Worm (Caenorhabditis elegans) whole organism, mixed stage, embryonic: ENCODE measurements around the gene Y57A10A.24.

ENCODE experiments used
- elt-1 ChIP-seq: sonication (generic microtip); optimal IDR thresholded peaks from 2 replicates; lab custom pipeline; 2017; ENCODE audit warnings: missing genetic modification characterization, mild to moderate bottlenecking, missing compliant biosample characterization, antibody characterized with exemption, moderate library complexity, borderline replicate concordance; ENCODE audit not compliant: insufficient read depth
- elt-3 ChIP-seq: fragments of 150-350 bp; optimal IDR thresholded peaks from 2 replicates; lab custom pipeline; 2014; ENCODE audit warnings: missing biosample characterization, missing genetic modification characterization
- ham-2 ChIP-seq: fragments of 200-800 bp; sonication (Bioruptor generic); optimal IDR thresholded peaks from 2 replicates; lab custom pipeline; 2018; ENCODE audit warnings: mild to moderate bottlenecking, missing genetic modification characterization, missing compliant biosample characterization
- lin-13 ChIP-seq: fragments of 150-350 bp; optimal IDR thresholded peaks from 2 replicates; lab custom pipeline; 2014; ENCODE audit warnings: missing biosample characterization, missing genetic modification characterization
- mls-2 ChIP-seq: sonication (generic microtip); optimal IDR thresholded peaks from 2 replicates; lab custom pipeline; 2016; ENCODE audit warnings: mild to moderate bottlenecking, missing genetic modification characterization, moderate library complexity, missing compliant biosample characterization
- nhr-12 ChIP-seq: fragments of 150-350 bp; optimal IDR thresholded peaks from 2 replicates; lab custom pipeline; 2014; ENCODE audit warnings: missing biosample characterization, missing genetic modification characterization
- nhr-2 ChIP-seq: fragments of 150-350 bp; optimal IDR thresholded peaks from 2 replicates; lab custom pipeline; 2014; ENCODE audit warnings: missing biosample characterization, missing genetic modification characterization
- nhr-76 ChIP-seq: sonication (generic microtip); optimal IDR thresholded peaks from 2 replicates; lab custom pipeline; 2017; ENCODE audit warnings: missing biosample characterization, missing genetic modification characterization
- pha-4 ChIP-seq: fragments of 150-350 bp; optimal IDR thresholded peaks from 2 replicates; lab custom pipeline; 2018; ENCODE audit warnings: missing biosample characterization, missing genetic modification reagents, missing genetic modification characterization
- snpc-4 ChIP-seq: fragments of 150-350 bp; optimal IDR thresholded peaks from 2 replicates; lab custom pipeline; 2014; ENCODE audit warnings: missing biosample characterization, missing genetic modification characterization
- sptf-1 ChIP-seq: sonication (generic microtip); optimal IDR thresholded peaks from 2 replicates; lab custom pipeline; 2017; ENCODE audit warnings: mild to moderate bottlenecking, missing genetic modification characterization, moderate library complexity, missing compliant biosample characterization
- tbx-8 ChIP-seq: fragments of 200-800 bp; sonication (Bioruptor generic); optimal IDR thresholded peaks from 2 replicates; lab custom pipeline; 2018; ENCODE audit warnings: mild to moderate bottlenecking, missing genetic modification characterization, moderate library complexity, missing compliant biosample characterization
- unc-39 ChIP-seq: fragments of 150-350 bp; optimal IDR thresholded peaks from 2 replicates; lab custom pipeline; 2014; ENCODE audit warnings: missing biosample characterization, missing genetic modification characterization
- ztf-11 ChIP-seq: fragments of 150-350 bp; optimal IDR thresholded peaks from 2 replicates; lab custom pipeline; 2014; ENCODE audit warnings: missing biosample characterization, missing genetic modification characterization

ce11 chrII:12264847-12265246 is 22.1 kb downstream of the Y57A10A.24 start:
- TF ChIP-seq elt-1 (tag; lab: Kevin White, UChicago) = no peak
- no peak for TF ChIP-seq elt-3 (tag; lab: Kevin White, UChicago)
- TF ChIP-seq nhr-76 (tag; lab: Kevin White, UChicago) = no peak
- TF ChIP-seq pha-4 (tag; lab: Kevin White, UChicago) = no peak
- TF ChIP-seq nhr-12 (tag; lab: Kevin White, UChicago) = no peak
- no peak for TF ChIP-seq lin-13 (tag; lab: Kevin White, UChicago)
- TF ChIP-seq ham-2 = no peak
- TF ChIP-seq tbx-8 = no peak
- TF ChIP-seq snpc-4 (tag; lab: Kevin White, UChicago) = no peak
- TF ChIP-seq nhr-2 = no peak
- no peak for TF ChIP-seq mls-2 (tag; lab: Kevin White, UChicago)
- TF ChIP-seq sptf-1 = no peak
- TF ChIP-seq ztf-11 (tag; lab: Kevin White, UChicago) = no peak
- no peak for TF ChIP-seq unc-39
